Worm (Caenorhabditis elegans) whole organism, L4 larva: ENCODE data around the gene Y7A5A.20.

Source experiments
- F10B5.3 ChIP-seq: sonication (generic microtip); optimal IDR thresholded peaks from 2 replicates; lab custom pipeline; 2016; ENCODE audit warnings: mild to moderate bottlenecking, missing genetic modification characterization, missing compliant biosample characterization
- F26F4.8 ChIP-seq: fragments of 200-800 bp; sonication (Bioruptor generic); conservative IDR thresholded peaks from 2 replicates; pipeline ENCODE4 v1.3.6; 2022; ENCODE audit warnings: missing genetic modification characterization, missing compliant biosample characterization
- F44E2.7 ChIP-seq: fragments of 200-800 bp; sonication (Bioruptor generic); IDR thresholded peaks from 2 replicates; pipeline ENCODE4 v2.1.2; 2022; ENCODE audit warnings: missing genetic modification characterization, missing compliant biosample characterization
- F49E8.2 ChIP-seq: sonication (generic microtip); optimal IDR thresholded peaks from 2 replicates; lab custom pipeline; 2016; ENCODE audit warnings: missing compliant biosample characterization, mild to moderate bottlenecking, missing genetic modification characterization, borderline replicate concordance
- R02D3.7 ChIP-seq: fragments of 150-350 bp; sonication (generic microtip); optimal IDR thresholded peaks from 3 replicates; lab custom pipeline; 2014; ENCODE audit warnings: missing biosample characterization, missing genetic modification characterization
- T20F7.1 ChIP-seq: fragments of 200-800 bp; sonication (Bioruptor generic); optimal IDR thresholded peaks from 2 replicates; lab custom pipeline; 2018; ENCODE audit warnings: mild to moderate bottlenecking, missing genetic modification characterization, missing compliant biosample characterization
- Y48G9A.11 ChIP-seq: fragments of 200-800 bp; sonication (Bioruptor generic); IDR thresholded peaks from 2 replicates; pipeline ENCODE4 v1.3.6; 2022; ENCODE audit warnings: missing genetic modification reagents, missing genetic modification characterization, missing compliant biosample characterization
- Y75B8A.6 ChIP-seq: fragments of 200-800 bp; sonication (Bioruptor generic); IDR thresholded peaks from 2 replicates; pipeline ENCODE4 v1.3.6; 2022; ENCODE audit warnings: missing genetic modification reagents, missing genetic modification characterization, missing compliant biosample characterization
- ZK337.2 ChIP-seq: fragments of 200-800 bp; sonication (Bioruptor generic); IDR thresholded peaks from 2 replicates; pipeline ENCODE4 v1.3.6; 2022; ENCODE audit warnings: missing genetic modification reagents, missing genetic modification characterization, missing compliant biosample characterization
- arid-1 ChIP-seq: fragments of 200-800 bp; sonication (Bioruptor generic); conservative IDR thresholded peaks from 2 replicates; pipeline ENCODE4 v1.3.6; 2022; ENCODE audit warnings: missing genetic modification reagents, missing genetic modification characterization, missing compliant biosample characterization
- ceh-20 ChIP-seq: fragments of 200-800 bp; sonication (Bioruptor generic); IDR thresholded peaks from 2 replicates; pipeline ENCODE4 v1.3.6; 2022; ENCODE audit warnings: missing genetic modification reagents, missing genetic modification characterization, missing compliant biosample characterization
- ceh-32 ChIP-seq: sonication (generic microtip); optimal IDR thresholded peaks from 2 replicates; lab custom pipeline; 2016; ENCODE audit warnings: mild to moderate bottlenecking, missing genetic modification characterization, missing compliant biosample characterization; ENCODE audit not compliant: poor library complexity
- ceh-82 ChIP-seq: sonication (generic microtip); optimal IDR thresholded peaks from 2 replicates; lab custom pipeline; 2017; ENCODE audit warnings: missing biosample characterization, missing genetic modification characterization
- cey-2 ChIP-seq: sonication (generic microtip); optimal IDR thresholded peaks from 3 replicates; lab custom pipeline; 2017; ENCODE audit warnings: missing genetic modification characterization, mild to moderate bottlenecking, missing compliant biosample characterization, antibody characterized with exemption, borderline replicate concordance; ENCODE audit not compliant: insufficient read depth
- daf-12 ChIP-seq: fragments of 150-350 bp; optimal IDR thresholded peaks from 2 replicates; lab custom pipeline; 2014; ENCODE audit warnings: missing biosample characterization, missing genetic modification reagents, missing genetic modification characterization
- daf-16 ChIP-seq, 3 experiments: sonication (generic microtip); optimal IDR thresholded peaks; 2 replicates each; lab custom pipeline; 2016 to 2017; ENCODE audit warnings: missing genetic modification characterization in 3 of 3, missing genetic modification reagents in 3 of 3, mild to moderate bottlenecking in 2 of 3, missing compliant biosample characterization in 2 of 3, missing biosample characterization in 1 of 3, moderate library complexity in 1 of 3
- duxl-1 ChIP-seq: sonication (generic microtip); optimal IDR thresholded peaks from 2 replicates; lab custom pipeline; 2016; ENCODE audit warnings: mild to moderate bottlenecking, missing genetic modification characterization, moderate library complexity, missing compliant biosample characterization; ENCODE audit not compliant: poor library complexity
- dve-1 ChIP-seq: sonication (generic microtip); optimal IDR thresholded peaks from 2 replicates; lab custom pipeline; 2017; ENCODE audit warnings: antibody characterized with exemption, mild to moderate bottlenecking, missing genetic modification characterization, missing compliant biosample characterization; ENCODE audit not compliant: insufficient read depth
- egl-27 ChIP-seq: sonication (generic microtip); optimal IDR thresholded peaks from 3 replicates; lab custom pipeline; 2017; ENCODE audit warnings: missing biosample characterization, missing genetic modification reagents, missing genetic modification characterization
- fkh-10 ChIP-seq: fragments of 150-350 bp; optimal IDR thresholded peaks from 2 replicates; lab custom pipeline; 2014; ENCODE audit warnings: missing biosample characterization, missing genetic modification reagents, missing genetic modification characterization
- fos-1 ChIP-seq: fragments of 150-350 bp; optimal IDR thresholded peaks from 2 replicates; lab custom pipeline; 2014; ENCODE audit warnings: missing biosample characterization, missing genetic modification characterization
- hlh-30 ChIP-seq: sonication (generic microtip); optimal IDR thresholded peaks from 2 replicates; lab custom pipeline; 2017; ENCODE audit warnings: antibody characterized with exemption, mild to moderate bottlenecking, missing genetic modification characterization, missing compliant biosample characterization; ENCODE audit not compliant: insufficient read depth
- lin-29 ChIP-seq: fragments of 200-800 bp; sonication (Bioruptor generic); IDR thresholded peaks from 2 replicates; pipeline ENCODE4 v1.3.6; 2022; ENCODE audit warnings: missing genetic modification reagents, missing genetic modification characterization, missing compliant biosample characterization
- lin-38 ChIP-seq: fragments of 200-800 bp; sonication (Bioruptor generic); IDR thresholded peaks from 2 replicates; pipeline ENCODE4 v1.3.6; 2022; ENCODE audit warnings: missing genetic modification reagents, missing genetic modification characterization, missing compliant biosample characterization
- lin-39 ChIP-seq: fragments of 150-350 bp; optimal IDR thresholded peaks from 2 replicates; lab custom pipeline; 2014; ENCODE audit warnings: missing biosample characterization, missing genetic modification reagents, missing genetic modification characterization
- lsy-2 ChIP-seq, 2 experiments: fragments of 150-350 bp in 1 of 2; sonication (generic microtip) in 1 of 2; optimal IDR thresholded peaks; 2 replicates each; lab custom pipeline; 2014 to 2017; ENCODE audit warnings: missing biosample characterization in 2 of 2, missing genetic modification characterization in 2 of 2
- mdl-1 ChIP-seq, 2 experiments: fragments of 150-350 bp in 1 of 2; sonication (generic microtip) in 1 of 2; optimal IDR thresholded peaks; 2 replicates each; lab custom pipeline; 2014 to 2017; ENCODE audit warnings: missing biosample characterization in 2 of 2, missing genetic modification characterization in 2 of 2
- mes-2 ChIP-seq: sonication (generic microtip); optimal IDR thresholded peaks from 2 replicates; lab custom pipeline; 2016; ENCODE audit warnings: missing genotype, mild to moderate bottlenecking, missing genetic modification characterization, missing compliant biosample characterization; ENCODE audit not compliant: poor library complexity, severe bottlenecking
- mxl-2 ChIP-seq: fragments of 200-800 bp; sonication (Bioruptor generic); conservative IDR thresholded peaks from 2 replicates; pipeline ENCODE4 v1.3.6; 2022; ENCODE audit warnings: missing genetic modification reagents, missing genetic modification characterization, missing compliant biosample characterization
- nhr-10 ChIP-seq: fragments of 150-350 bp; optimal IDR thresholded peaks from 2 replicates; lab custom pipeline; 2014; ENCODE audit warnings: missing biosample characterization, missing genetic modification characterization
- nhr-102 ChIP-seq: sonication (generic microtip); optimal IDR thresholded peaks from 2 replicates; lab custom pipeline; 2016; ENCODE audit warnings: mild to moderate bottlenecking, missing genetic modification characterization, moderate library complexity, missing compliant biosample characterization
- nhr-111 ChIP-seq: fragments of 200-800 bp; sonication (Bioruptor generic); optimal IDR thresholded peaks from 2 replicates; lab custom pipeline; 2018; ENCODE audit warnings: mild to moderate bottlenecking, missing genetic modification characterization, missing compliant biosample characterization
- nhr-237 ChIP-seq: sonication (generic microtip); optimal IDR thresholded peaks from 2 replicates; lab custom pipeline; 2017; ENCODE audit warnings: missing biosample characterization, missing genetic modification characterization
- nhr-25 ChIP-seq: sonication (generic microtip); optimal IDR thresholded peaks from 2 replicates; lab custom pipeline; 2017; ENCODE audit warnings: missing genetic modification characterization, mild to moderate bottlenecking, missing compliant biosample characterization, antibody characterized with exemption, moderate library complexity, borderline replicate concordance; ENCODE audit not compliant: insufficient read depth
- nhr-28 ChIP-seq: fragments of 150-350 bp; optimal IDR thresholded peaks from 2 replicates; lab custom pipeline; 2014; ENCODE audit warnings: missing biosample characterization, missing genetic modification characterization
- nhr-6 ChIP-seq: fragments of 150-350 bp; optimal IDR thresholded peaks from 2 replicates; lab custom pipeline; 2014; ENCODE audit warnings: missing biosample characterization, missing genetic modification characterization
- nhr-77 ChIP-seq: fragments of 150-350 bp; optimal IDR thresholded peaks from 2 replicates; lab custom pipeline; 2014; ENCODE audit warnings: missing biosample characterization, missing genetic modification characterization
- pha-4 ChIP-seq, 2 experiments: fragments of 150-350 bp in 1 of 2; fragments of 200-800 bp in 1 of 2; sonication (Bioruptor generic) in 1 of 2; IDR thresholded peaks in 1 of 2; optimal IDR thresholded peaks in 1 of 2; 2 replicates each; pipeline versions ENCODE4 v1.3.6 to Lab custom; 2014 to 2022; ENCODE audit warnings: missing genetic modification characterization in 2 of 2, missing genetic modification reagents in 2 of 2, missing biosample characterization in 1 of 2, missing compliant biosample characterization in 1 of 2
- pqm-1 ChIP-seq: sonication (generic microtip); optimal IDR thresholded peaks from 2 replicates; lab custom pipeline; 2017; ENCODE audit warnings: missing biosample characterization, missing genetic modification characterization
- spr-3 ChIP-seq: fragments of 200-800 bp; sonication (Bioruptor generic); optimal IDR thresholded peaks from 2 replicates; lab custom pipeline; 2018; ENCODE audit warnings: mild to moderate bottlenecking, missing genetic modification characterization, missing compliant biosample characterization
- tag-97 ChIP-seq: fragments of 200-800 bp; sonication (Bioruptor generic); IDR thresholded peaks from 2 replicates; pipeline ENCODE4 v1.3.6; 2022; ENCODE audit warnings: missing genetic modification characterization, missing compliant biosample characterization
- tra-1 ChIP-seq: fragments of 200-800 bp; sonication (Bioruptor generic); IDR thresholded peaks from 2 replicates; pipeline ENCODE4 v1.3.6; 2022; ENCODE audit warnings: missing genetic modification reagents, missing genetic modification characterization, missing compliant biosample characterization
- zag-1 ChIP-seq: fragments of 150-350 bp; optimal IDR thresholded peaks from 2 replicates; lab custom pipeline; 2014; ENCODE audit warnings: missing biosample characterization, missing genetic modification characterization
- zip-2 ChIP-seq: fragments of 150-350 bp; optimal IDR thresholded peaks from 2 replicates; lab custom pipeline; 2014; ENCODE audit warnings: missing biosample characterization, missing genetic modification characterization
- ztf-7 ChIP-seq: fragments of 150-350 bp; optimal IDR thresholded peaks from 2 replicates; lab custom pipeline; 2014; ENCODE audit warnings: missing biosample characterization, missing genetic modification characterization

Gene Y7A5A.20

DNA sequence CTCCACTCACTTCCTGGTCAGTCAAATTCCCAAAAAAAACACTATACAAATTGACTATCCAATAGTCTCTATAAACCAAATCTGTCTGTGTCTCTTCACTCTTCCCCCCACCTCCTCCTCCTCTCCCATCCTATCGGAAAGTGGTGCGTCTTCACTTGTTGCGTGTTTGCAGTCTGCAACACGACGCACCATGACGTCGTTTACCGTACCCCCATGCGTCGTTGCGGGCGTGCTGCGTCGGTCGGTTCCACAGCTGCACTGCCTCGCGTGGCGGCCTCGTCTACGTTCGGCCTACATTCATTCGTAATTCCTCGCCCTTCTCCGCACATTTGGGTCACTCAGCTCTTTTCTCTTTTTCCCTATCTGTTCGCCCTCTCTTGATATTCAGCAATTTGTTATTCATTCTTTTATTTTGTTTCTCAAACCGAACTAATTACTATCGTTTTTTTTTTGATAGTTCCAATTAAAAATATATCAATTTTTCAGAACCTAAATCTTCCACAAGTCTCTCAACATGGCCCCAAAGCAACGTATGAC is 13.0 kb downstream of the Y7A5A.20 start, which contains the start of gene serp-1.1 (continued):
- peak; percentile 92 for TF ChIP-seq F10B5.3
- TF ChIP-seq ceh-20, result peak; percentile 99
- peak; percentile 82 for TF ChIP-seq ceh-32 (tag; lab: Kevin White, UChicago)
- TF ChIP-seq tag-97 (GFP tag; lab: Robert Waterston, UW), result no peak
- TF ChIP-seq daf-12 (tag; lab: Kevin White, UChicago), result no peak
- TF ChIP-seq pha-4 (GFP tag; IDR thresholded peaks at IDR 0.05; lab: Robert Waterston, UW), result peak; percentile 99
- peak; percentile 51 for TF ChIP-seq pha-4 (tag; optimal IDR thresholded peaks at IDR 0.05; lab: Kevin White, UChicago)
- TF ChIP-seq T20F7.1 (GFP tag; lab: Kevin White, UChicago), result peak; percentile 95
- peak; percentile 97 for TF ChIP-seq nhr-6 (tag; lab: Kevin White, UChicago)
- TF ChIP-seq cey-2, result no peak
- TF ChIP-seq nhr-10, result peak; percentile 94
- TF ChIP-seq ZK337.2 (GFP tag; lab: Robert Waterston, UW), result 0 out of 2 replicates have a peak, but pooled peaks have one; percentile 51
- peak; percentile 95 for TF ChIP-seq lin-29
- TF ChIP-seq hlh-30 (tag; lab: Kevin White, UChicago), result peak; percentile 96
- TF ChIP-seq spr-3 (GFP tag; lab: Kevin White, UChicago), result peak; percentile 97
- TF ChIP-seq F44E2.7 (GFP tag; lab: Robert Waterston, UW), result 0 out of 2 replicates have a peak, but pooled peaks have one; percentile 11
- TF ChIP-seq egl-27, result peak; percentile 85
- no peak for TF ChIP-seq F49E8.2 (tag; lab: Kevin White, UChicago)
- TF ChIP-seq pqm-1 (tag; lab: Kevin White, UChicago), result peak; percentile 91
- TF ChIP-seq lin-39 (tag; lab: Kevin White, UChicago), result peak; percentile 80
- no peak for TF ChIP-seq nhr-111
- no peak for TF ChIP-seq R02D3.7 (tag; lab: Kevin White, UChicago)
- peak; percentile 98 for TF ChIP-seq nhr-77 (tag; lab: Kevin White, UChicago)
- peak; percentile 98 for TF ChIP-seq nhr-28 (tag; lab: Kevin White, UChicago)
- peak; percentile 100 for TF ChIP-seq lsy-2 (tag; optimal IDR thresholded peaks at IDR 0.05; lab: Kevin White, UChicago)
- peak; percentile 97 for TF ChIP-seq duxl-1 (tag; lab: Kevin White, UChicago)
- TF ChIP-seq lin-38 (GFP tag; lab: Robert Waterston, UW), result peak; percentile 93
- TF ChIP-seq ztf-7 (tag; lab: Kevin White, UChicago), result peak; percentile 94
- TF ChIP-seq, all 104 proteins: peak for 88

DNA sequence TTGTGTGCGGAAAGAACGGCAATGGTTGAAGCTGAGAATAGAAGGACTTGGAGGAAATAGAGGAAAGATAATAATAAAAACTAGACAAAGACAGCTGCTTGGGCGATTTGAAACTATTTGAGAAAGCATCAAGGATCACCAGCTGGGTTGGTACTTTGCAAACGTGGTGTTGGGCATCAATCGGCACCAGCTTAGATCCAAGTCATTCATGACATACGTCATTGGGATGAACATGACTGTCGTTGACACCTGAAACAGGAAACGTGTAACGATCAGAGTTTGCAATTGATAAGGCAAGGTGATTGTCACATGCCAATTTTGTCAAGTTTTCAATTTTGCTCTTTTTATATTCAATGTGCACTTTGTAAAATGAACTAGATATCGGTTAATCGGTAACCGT is 14.3 kb downstream of the Y7A5A.20 start:
- TF ChIP-seq pqm-1 (tag; lab: Kevin White, UChicago) (peak; percentile 50), zag-1 (tag; lab: Kevin White, UChicago) (no peak), mxl-2 (GFP tag; lab: Robert Waterston, UW) (peak; percentile 38; the same call in 1 of the 2 replicates), T20F7.1 (GFP tag; lab: Kevin White, UChicago) (peak; percentile 77), ceh-82 (tag; lab: Kevin White, UChicago) (no peak), F26F4.8 (no peak), mdl-1 (tag; optimal IDR thresholded peaks at IDR 0.05; lab: Kevin White, UChicago) (peak in 1 of 2 experiments; percentile 44), Y75B8A.6 (GFP tag; lab: Robert Waterston, UW) (no peak), tra-1 (peak; percentile 83), mes-2 (tag; lab: Kevin White, UChicago) (peak; percentile 34), lin-29 (no peak), F10B5.3 (no peak), R02D3.7 (tag; lab: Kevin White, UChicago) (no peak), dve-1 (peak; percentile 63), nhr-10 (peak; percentile 53), fkh-10 (GFP tag; lab: Kevin White, UChicago) (no peak), nhr-25 (tag; lab: Kevin White, UChicago) (no peak), Y48G9A.11 (GFP tag; lab: Robert Waterston, UW) (no peak), arid-1 (GFP tag; lab: Robert Waterston, UW) (0 out of 2 replicates have a peak, but pooled peaks have one; percentile 21), nhr-237 (no peak), fos-1 (tag; lab: Kevin White, UChicago) (no peak), hlh-30 (tag; lab: Kevin White, UChicago) (peak; percentile 64), nhr-102 (tag; lab: Kevin White, UChicago) (peak; percentile 78), pha-4 (GFP tag; IDR thresholded peaks at IDR 0.05; lab: Robert Waterston, UW) (peak; percentile 52; the same call in 1 of the 2 replicates), pha-4 (tag; optimal IDR thresholded peaks at IDR 0.05; lab: Kevin White, UChicago) (no peak), nhr-111 (no peak), daf-16 (GFP tag; optimal IDR thresholded peaks at IDR 0.05; lab: Kevin White, UChicago) (peak in 1 of 2 experiments; percentile 70), daf-16 (tag; optimal IDR thresholded peaks at IDR 0.05; lab: Kevin White, UChicago) (peak; percentile 52), zip-2 (tag; lab: Kevin White, UChicago) (no peak)
